Fruit fly (Drosophila melanogaster) whole organism, embryonic: ENCODE measurements around the gene Pex5.

Experiments
- Adf1 ChIP-seq: fragments of 200-800 bp; sonication (Bioruptor generic); IDR thresholded peaks from 2 replicates; pipeline ENCODE4 v1.3.6; 2022; ENCODE audit warnings: missing biosample characterization, missing genetic modification characterization
- CG12769 ChIP-seq: fragments of 200-800 bp; sonication (Bioruptor generic); optimal IDR thresholded peaks from 2 replicates; lab custom pipeline; 2019; ENCODE audit warnings: missing biosample characterization, mild to moderate bottlenecking, missing genetic modification characterization, moderate library complexity
- CG13775 ChIP-seq: fragments of 200-800 bp; sonication (Bioruptor generic); optimal IDR thresholded peaks from 3 replicates; lab custom pipeline; 2017; ENCODE audit warnings: missing biosample characterization, mild to moderate bottlenecking, missing genetic modification characterization
- CG15269 ChIP-seq: fragments of 200-800 bp; sonication (Bioruptor generic); optimal IDR thresholded peaks from 2 replicates; lab custom pipeline; 2018; ENCODE audit warnings: missing biosample characterization, mild to moderate bottlenecking, missing genetic modification characterization, moderate library complexity
- CG1602 ChIP-seq: fragments of 200-800 bp; sonication (Bioruptor generic); optimal IDR thresholded peaks from 3 replicates; lab custom pipeline; 2016; ENCODE audit warnings: missing biosample characterization, missing genetic modification characterization
- CG16863 ChIP-seq: fragments of 200-800 bp; sonication (Bioruptor generic); optimal IDR thresholded peaks from 3 replicates; lab custom pipeline; 2016; ENCODE audit warnings: missing biosample characterization, missing genetic modification characterization
- CG17186 ChIP-seq: fragments of 200-800 bp; sonication (Bioruptor generic); optimal IDR thresholded peaks from 3 replicates; lab custom pipeline; 2017; ENCODE audit warnings: missing biosample characterization, missing genetic modification reagents, missing genetic modification characterization
- CG1832 ChIP-seq: fragments of 200-800 bp; sonication (Bioruptor generic); optimal IDR thresholded peaks from 2 replicates; lab custom pipeline; 2017; ENCODE audit warnings: missing biosample characterization, mild to moderate bottlenecking, missing genetic modification characterization, inconsistent platforms
- CG33213 ChIP-seq: fragments of 200-800 bp; sonication (Bioruptor generic); optimal IDR thresholded peaks from 3 replicates; lab custom pipeline; 2016; ENCODE audit warnings: missing biosample characterization, missing genetic modification characterization
- CG6175 ChIP-seq: fragments of 200-800 bp; sonication (Bioruptor generic); IDR thresholded peaks from 3 replicates; pipeline ENCODE4 v1.3.6; 2022; ENCODE audit warnings: missing biosample characterization, missing genetic modification characterization
- CG6791 ChIP-seq: fragments of 200-800 bp; sonication (Bioruptor generic); IDR thresholded peaks from 3 replicates; pipeline ENCODE4 v1.3.6; 2022; ENCODE audit warnings: missing biosample characterization, missing genetic modification characterization; ENCODE audit not compliant: partially characterized antibody
- CG7357 ChIP-seq: fragments of 200-800 bp; sonication (Bioruptor generic); IDR thresholded peaks from 3 replicates; pipeline ENCODE4 v1.3.6; 2022; ENCODE audit warnings: missing biosample characterization, missing genetic modification characterization
- CG7556 ChIP-seq: fragments of 200-800 bp; sonication (Bioruptor generic); optimal IDR thresholded peaks from 2 replicates; lab custom pipeline; 2017; ENCODE audit warnings: missing biosample characterization, mild to moderate bottlenecking, missing genetic modification characterization
- CG7987 ChIP-seq: fragments of 200-800 bp; sonication (Bioruptor generic); optimal IDR thresholded peaks from 2 replicates; lab custom pipeline; 2018; ENCODE audit warnings: missing biosample characterization, mild to moderate bottlenecking, missing genetic modification characterization, moderate library complexity
- Chrac-16 ChIP-seq: fragments of 200-800 bp; sonication (Bioruptor generic); optimal IDR thresholded peaks from 3 replicates; lab custom pipeline; 2016; ENCODE audit warnings: missing biosample characterization, missing genetic modification characterization
- Dll ChIP-seq: fragments of 200-800 bp; sonication (Bioruptor generic); IDR thresholded peaks from 4 replicates; pipeline ENCODE4 v1.3.6; 2022; ENCODE audit warnings: missing biosample characterization, missing genetic modification characterization; ENCODE audit not compliant: partially characterized antibody
- Elba2 ChIP-seq: fragments of 200-800 bp; sonication (Bioruptor generic); optimal IDR thresholded peaks from 3 replicates; lab custom pipeline; 2016; ENCODE audit warnings: missing biosample characterization, missing genetic modification characterization
- Ets97D ChIP-seq: fragments of 200-800 bp; sonication (Bioruptor generic); optimal IDR thresholded peaks from 3 replicates; lab custom pipeline; 2016; ENCODE audit warnings: missing biosample characterization, missing genetic modification characterization
- GATAe ChIP-seq: fragments of 200-800 bp; sonication (Bioruptor generic); conservative IDR thresholded peaks from 2 replicates; pipeline ENCODE4 v1.3.6; 2022; ENCODE audit warnings: missing biosample characterization, missing genetic modification characterization
- HHEX ChIP-seq: fragments of 200-800 bp; sonication (Bioruptor generic); optimal IDR thresholded peaks from 3 replicates; lab custom pipeline; 2017; ENCODE audit warnings: missing biosample characterization, mild to moderate bottlenecking, missing genetic modification characterization, missing genetic modification reagents
- NC2α ChIP-seq: fragments of 200-800 bp; sonication (Bioruptor generic); optimal IDR thresholded peaks from 2 replicates; lab custom pipeline; 2016; ENCODE audit warnings: missing biosample characterization, missing genetic modification characterization
- NC2β ChIP-seq: fragments of 200-800 bp; sonication (Bioruptor generic); optimal IDR thresholded peaks from 2 replicates; lab custom pipeline; 2016; ENCODE audit warnings: missing biosample characterization, missing genetic modification characterization
- Nf-YB ChIP-seq: fragments of 200-800 bp; sonication (Bioruptor generic); optimal IDR thresholded peaks from 3 replicates; lab custom pipeline; 2019; ENCODE audit warnings: missing biosample characterization, mild to moderate bottlenecking, missing genetic modification characterization, moderate library complexity
- Sry-β ChIP-seq: fragments of 200-800 bp; sonication (Bioruptor generic); optimal IDR thresholded peaks from 2 replicates; lab custom pipeline; 2018; ENCODE audit warnings: missing biosample characterization, mild to moderate bottlenecking, missing genetic modification characterization, moderate library complexity
- Usf ChIP-seq: fragments of 200-800 bp; sonication (Bioruptor generic); optimal IDR thresholded peaks from 2 replicates; lab custom pipeline; 2017; ENCODE audit warnings: missing genotype, missing biosample characterization, missing genetic modification characterization
- Xrp1 ChIP-seq: fragments of 200-800 bp; sonication (Bioruptor generic); IDR thresholded peaks from 2 replicates; pipeline ENCODE4 v1.3.6; 2022; ENCODE audit warnings: missing biosample characterization, missing genetic modification characterization
- ab ChIP-seq: fragments of 200-800 bp; sonication (Bioruptor generic); optimal IDR thresholded peaks from 2 replicates; lab custom pipeline; 2016; ENCODE audit warnings: missing biosample characterization, missing genetic modification characterization
- ac ChIP-seq: fragments of 200-800 bp; sonication (Bioruptor generic); optimal IDR thresholded peaks from 3 replicates; lab custom pipeline; 2017; ENCODE audit warnings: missing biosample characterization, mild to moderate bottlenecking, missing genetic modification characterization
- ash1 ChIP-seq: fragments of 200-800 bp; sonication (Bioruptor generic); optimal IDR thresholded peaks from 2 replicates; lab custom pipeline; 2018; ENCODE audit warnings: missing biosample characterization, mild to moderate bottlenecking, missing genetic modification characterization
- bab2 ChIP-seq: fragments of 200-800 bp; sonication (Bioruptor generic); optimal IDR thresholded peaks from 2 replicates; lab custom pipeline; 2016; ENCODE audit warnings: missing biosample characterization, missing genetic modification characterization
- bcd ChIP-seq: fragments of 200-800 bp; sonication (Bioruptor generic); optimal IDR thresholded peaks from 2 replicates; lab custom pipeline; 2017; ENCODE audit warnings: missing biosample characterization, mild to moderate bottlenecking, missing genetic modification characterization
- bowl ChIP-seq: fragments of 200-800 bp; sonication (Bioruptor generic); IDR thresholded peaks from 2 replicates; pipeline ENCODE4 v1.3.6; 2022; ENCODE audit warnings: missing biosample characterization, missing genetic modification characterization
- cg ChIP-seq: fragments of 200-800 bp; sonication (Bioruptor generic); optimal IDR thresholded peaks from 3 replicates; lab custom pipeline; 2019; ENCODE audit warnings: missing biosample characterization, mild to moderate bottlenecking, missing genetic modification characterization, moderate library complexity
- emc ChIP-seq: fragments of 200-800 bp; sonication (Bioruptor generic); optimal IDR thresholded peaks from 2 replicates; lab custom pipeline; 2016; ENCODE audit warnings: missing biosample characterization, missing genetic modification characterization
- ewg ChIP-seq: fragments of 200-800 bp; sonication (Bioruptor generic); optimal IDR thresholded peaks from 3 replicates; lab custom pipeline; 2017; ENCODE audit warnings: mild to moderate bottlenecking, missing biosample characterization, missing genetic modification reagents, missing genetic modification characterization
- fru ChIP-seq: fragments of >200 bp; optimal IDR thresholded peaks from 2 replicates; lab custom pipeline; 2017
- gro ChIP-seq: fragments of 200-800 bp; sonication (Bioruptor generic); optimal IDR thresholded peaks from 2 replicates; lab custom pipeline; 2016; ENCODE audit warnings: missing biosample characterization, missing genetic modification characterization
- hkb ChIP-seq, 2 experiments: fragments of 200-800 bp in 1 of 2; fragments of >200 bp in 1 of 2; sonication (Bioruptor generic) in 1 of 2; IDR thresholded peaks in 1 of 2; optimal IDR thresholded peaks in 1 of 2; 2 replicates each; pipeline versions ENCODE4 v1.3.6 to Lab custom; 2017 to 2022; ENCODE audit warnings: missing biosample characterization in 1 of 2, missing genetic modification characterization in 1 of 2
- insv ChIP-seq, 2 experiments: fragments of 200-800 bp; sonication (Bioruptor generic); optimal IDR thresholded peaks; 3 replicates each; lab custom pipeline; 2016 to 2018; ENCODE audit warnings: missing biosample characterization in 2 of 2, missing genetic modification characterization in 2 of 2
- pum ChIP-seq: fragments of 200-800 bp; sonication (Bioruptor generic); optimal IDR thresholded peaks from 2 replicates; lab custom pipeline; 2016; ENCODE audit warnings: missing biosample characterization, missing genetic modification characterization
- ranshi ChIP-seq: fragments of 200-800 bp; sonication (Bioruptor generic); IDR thresholded peaks from 2 replicates; pipeline ENCODE4 v1.3.6; 2022; ENCODE audit warnings: missing biosample characterization, missing genetic modification characterization
- slou ChIP-seq: fragments of 200-800 bp; sonication (Bioruptor generic); optimal IDR thresholded peaks from 3 replicates; lab custom pipeline; 2016; ENCODE audit warnings: missing biosample characterization, missing genetic modification characterization
- sna ChIP-seq: fragments of 200-800 bp; sonication (Bioruptor generic); IDR thresholded peaks from 2 replicates; pipeline ENCODE4 v1.3.6; 2022; ENCODE audit warnings: missing biosample characterization, missing genetic modification characterization; ENCODE audit not compliant: partially characterized antibody
- sob ChIP-seq: fragments of 200-800 bp; sonication (Bioruptor generic); IDR thresholded peaks from 2 replicates; pipeline ENCODE4 v1.3.6; 2022; ENCODE audit warnings: missing biosample characterization, missing genetic modification characterization
- tap ChIP-seq: fragments of 200-800 bp; optimal IDR thresholded peaks from 3 replicates; lab custom pipeline; 2019; ENCODE audit warnings: missing biosample characterization, mild to moderate bottlenecking, missing genetic modification characterization, moderate library complexity
- tna ChIP-seq: fragments of 200-800 bp; sonication (Bioruptor generic); IDR thresholded peaks from 2 replicates; pipeline ENCODE4 v1.3.6; 2022; ENCODE audit warnings: missing biosample characterization, missing genetic modification characterization; ENCODE audit not compliant: partially characterized antibody
- wor ChIP-seq: fragments of 200-800 bp; sonication (Bioruptor generic); IDR thresholded peaks from 2 replicates; pipeline ENCODE4 v1.3.6; 2022; ENCODE audit warnings: missing biosample characterization, missing genetic modification characterization
- zf30C ChIP-seq: fragments of 200-800 bp; sonication (Bioruptor generic); optimal IDR thresholded peaks from 3 replicates; lab custom pipeline; 2018; ENCODE audit warnings: missing biosample characterization, mild to moderate bottlenecking, missing genetic modification characterization
- zfh2 ChIP-seq: fragments of 200-800 bp; sonication (Bioruptor generic); optimal IDR thresholded peaks from 2 replicates; lab custom pipeline; 2016; ENCODE audit warnings: missing biosample characterization, missing genetic modification characterization

The Pex5 gene

DNA sequence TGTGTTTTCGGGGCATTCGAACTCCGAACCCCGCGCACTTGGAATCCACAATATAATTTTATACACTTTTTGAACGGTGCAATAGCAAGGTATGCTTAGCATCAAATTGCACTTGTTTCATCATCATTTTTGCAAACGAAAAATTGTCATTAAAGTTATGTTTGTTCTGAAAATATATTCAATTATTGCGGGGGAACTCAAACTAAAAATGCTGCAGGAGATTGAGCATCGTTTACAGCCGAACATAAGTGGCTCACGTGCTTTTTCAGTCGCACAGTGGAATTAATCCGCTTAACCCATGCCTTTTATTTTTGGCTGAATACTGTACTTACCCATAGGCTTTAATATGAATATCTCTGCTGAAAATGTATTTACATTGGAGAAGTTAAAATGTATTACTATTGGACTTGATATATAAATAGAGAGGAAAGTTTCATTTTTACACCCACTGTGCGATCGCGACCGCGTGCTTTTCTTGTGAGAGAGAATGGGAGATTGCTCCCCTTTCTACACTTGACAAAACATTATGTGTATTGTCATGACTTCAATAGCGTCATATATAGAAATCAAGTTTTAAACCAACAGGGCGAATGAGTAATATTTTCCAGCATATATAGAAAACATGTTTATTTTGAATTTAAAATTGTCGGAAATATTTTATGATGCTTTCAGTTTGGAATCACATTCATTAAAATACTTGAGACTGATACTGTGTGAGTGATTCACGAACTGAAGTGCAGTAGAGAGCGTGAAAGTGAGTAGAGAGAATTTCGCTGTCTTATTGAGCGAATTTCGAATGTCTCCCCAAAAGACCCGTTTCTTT is 38.3 kb downstream of the Pex5 start (continued):
- TF ChIP-seq ewg (GFP tag; lab: Kevin White, UChicago) (peak; percentile 92), CG33213 (GFP tag; lab: Kevin White, UChicago) (peak; percentile 86), sna (no peak), Adf1 (GFP tag; lab: Robert Waterston, UW) (peak; percentile 81), emc (GFP tag; lab: Kevin White, UChicago) (peak; percentile 77), CG1602 (GFP tag; lab: Kevin White, UChicago) (peak; percentile 94), ab (peak; percentile 93), CG7357 (peak; percentile 89), CG16863 (GFP tag; lab: Kevin White, UChicago) (peak; percentile 93), Nf-YB (GFP tag; lab: Kevin White, UChicago) (peak; percentile 83), CG13775 (GFP tag; lab: Kevin White, UChicago) (peak; percentile 92), CG15269 (tag; lab: Kevin White, UChicago) (peak; percentile 97), ranshi (peak; percentile 98), NC2β (GFP tag; lab: Kevin White, UChicago) (peak; percentile 90), CG17186 (GFP tag; lab: Kevin White, UChicago) (peak; percentile 72), CG7556 (GFP tag; lab: Kevin White, UChicago) (peak; percentile 96), bcd (GFP tag; lab: Kevin White, UChicago) (peak; percentile 94), NC2α (GFP tag; lab: Kevin White, UChicago) (peak; percentile 86), insv (GFP tag; optimal IDR thresholded peaks at IDR 0.05; lab: Kevin White, UChicago) (peak; percentile 46 to 66), zf30C (peak; percentile 88), cg (no peak), bab2 (GFP tag; lab: Kevin White, UChicago) (peak; percentile 94), CG6791 (GFP tag; lab: Robert Waterston, UW) (no peak), ac (GFP tag; lab: Kevin White, UChicago) (peak; percentile 74), CG6175 (GFP tag; lab: Robert Waterston, UW) (peak; percentile 94), pum (GFP tag; lab: Kevin White, UChicago) (peak; percentile 93), sob (GFP tag; lab: Robert Waterston, UW) (peak; percentile 97), Sry-β (GFP tag; lab: Kevin White, UChicago) (peak; percentile 71), hkb (optimal IDR thresholded peaks at IDR 0.05; lab: Kevin White, UChicago) (no peak), hkb (GFP tag; IDR thresholded peaks at IDR 0.05; lab: Robert Waterston, UW) (peak; percentile 98), zfh2 (peak; percentile 96), Usf (GFP tag; lab: Kevin White, UChicago) (peak; percentile 91), Xrp1 (peak; percentile 97), Dll (GFP tag; lab: Robert Waterston, UW) (0 out of 4 replicates have a peak, but pooled peaks have one; percentile 18), CG7987 (peak; percentile 90), Elba2 (GFP tag; lab: Kevin White, UChicago) (no peak), wor (GFP tag; lab: Robert Waterston, UW) (peak; percentile 92), Chrac-16 (GFP tag; lab: Kevin White, UChicago) (peak; percentile 91), fru (lab: Kevin White, UChicago) (no peak), tap (tag; lab: Kevin White, UChicago) (peak; percentile 96), HHEX (peak; percentile 94), gro (peak; percentile 95), ash1 (GFP tag; lab: Kevin White, UChicago) (peak; percentile 64), CG12769 (tag; lab: Kevin White, UChicago) (peak; percentile 99), Ets97D (GFP tag; lab: Kevin White, UChicago) (peak; percentile 82), tna (no peak), GATAe (GFP tag; lab: Robert Waterston, UW) (peak; percentile 81), bowl (GFP tag; lab: Robert Waterston, UW) (peak; percentile 95), CG1832 (GFP tag; lab: Kevin White, UChicago) (no peak), slou (peak; percentile 88)
